Worm (Caenorhabditis elegans) whole organism, late embryonic: Measurements from ENCODE around the gene grl-30.
"Not testable (repeated sequence)": the region's sequence is repeated elsewhere in the genome, so short reads cannot be mapped to it uniquely, and the experiment has no call there.

Source experiments
- C38D4.7 ChIP-seq: fragments of 200-800 bp; sonication (Bioruptor generic); optimal IDR thresholded peaks from 2 replicates; lab custom pipeline; 2018; ENCODE audit warnings: mild to moderate bottlenecking, missing genetic modification characterization, moderate library complexity, missing compliant biosample characterization
- F13H6.1 ChIP-seq: sonication (generic microtip); optimal IDR thresholded peaks from 2 replicates; lab custom pipeline; 2016; ENCODE audit warnings: missing genetic modification characterization, missing compliant biosample characterization
- T23F11.4 ChIP-seq: fragments of 200-800 bp; sonication (Bioruptor generic); optimal IDR thresholded peaks from 2 replicates; lab custom pipeline; 2018; ENCODE audit warnings: mild to moderate bottlenecking, missing genetic modification characterization, missing compliant biosample characterization
- Y22D7AL.16 ChIP-seq: sonication (generic microtip); optimal IDR thresholded peaks from 2 replicates; lab custom pipeline; 2016; ENCODE audit warnings: missing genetic modification characterization, missing compliant biosample characterization
- ama-1 ChIP-seq: fragments of 150-350 bp; optimal IDR thresholded peaks from 2 replicates; lab custom pipeline; 2014
- ceh-19 ChIP-seq: fragments of 200-800 bp; sonication (Bioruptor generic); optimal IDR thresholded peaks from 2 replicates; lab custom pipeline; 2018; ENCODE audit warnings: mild to moderate bottlenecking, missing genetic modification characterization, missing compliant biosample characterization
- ceh-22 ChIP-seq: sonication (generic microtip); optimal IDR thresholded peaks from 2 replicates; lab custom pipeline; 2017; ENCODE audit warnings: missing biosample characterization, missing genetic modification characterization
- ceh-30 ChIP-seq: fragments of 150-350 bp; optimal IDR thresholded peaks from 2 replicates; lab custom pipeline; 2014; ENCODE audit warnings: missing biosample characterization, missing genetic modification characterization
- ceh-31 ChIP-seq: sonication (generic microtip); optimal IDR thresholded peaks from 2 replicates; lab custom pipeline; 2016; ENCODE audit warnings: missing genetic modification characterization, missing compliant biosample characterization
- ceh-34 ChIP-seq: sonication (generic microtip); optimal IDR thresholded peaks from 2 replicates; lab custom pipeline; 2016; ENCODE audit warnings: mild to moderate bottlenecking, missing genetic modification characterization, missing compliant biosample characterization
- ceh-45 ChIP-seq: fragments of 200-800 bp; sonication (Bioruptor generic); IDR thresholded peaks from 2 replicates; pipeline ENCODE4 v1.3.6; 2022; ENCODE audit warnings: missing genetic modification reagents, missing genetic modification characterization, missing compliant biosample characterization
- dmd-4 ChIP-seq: sonication (generic microtip); optimal IDR thresholded peaks from 2 replicates; lab custom pipeline; 2016; ENCODE audit warnings: borderline replicate concordance, missing genetic modification characterization, missing compliant biosample characterization
- dve-1 ChIP-seq: sonication (generic microtip); optimal IDR thresholded peaks from 2 replicates; lab custom pipeline; 2017; ENCODE audit warnings: antibody characterized with exemption, mild to moderate bottlenecking, missing genetic modification characterization, missing compliant biosample characterization
- elt-4 ChIP-seq: sonication (generic microtip); optimal IDR thresholded peaks from 2 replicates; lab custom pipeline; 2016; ENCODE audit warnings: missing genetic modification characterization, missing compliant biosample characterization
- ets-4 ChIP-seq: sonication (generic microtip); optimal IDR thresholded peaks from 2 replicates; lab custom pipeline; 2016; ENCODE audit warnings: missing genetic modification characterization, missing compliant biosample characterization
- eyg-1 ChIP-seq: sonication (generic microtip); optimal IDR thresholded peaks from 2 replicates; lab custom pipeline; 2016; ENCODE audit warnings: missing genotype, missing genetic modification characterization, missing compliant biosample characterization
- fax-1 ChIP-seq: sonication (generic microtip); optimal IDR thresholded peaks from 2 replicates; lab custom pipeline; 2016; ENCODE audit warnings: missing genotype, missing genetic modification characterization, missing compliant biosample characterization
- hlh-13 ChIP-seq: fragments of 200-800 bp; sonication (Bioruptor generic); optimal IDR thresholded peaks from 2 replicates; lab custom pipeline; 2018; ENCODE audit warnings: mild to moderate bottlenecking, missing genetic modification characterization, missing compliant biosample characterization
- hlh-30 ChIP-seq: sonication (generic microtip); optimal IDR thresholded peaks from 2 replicates; lab custom pipeline; 2017; ENCODE audit warnings: antibody characterized with exemption, missing genetic modification characterization, missing compliant biosample characterization; ENCODE audit not compliant: insufficient read depth
- hlh-6 ChIP-seq: sonication (generic microtip); optimal IDR thresholded peaks from 2 replicates; lab custom pipeline; 2016; ENCODE audit warnings: missing genotype, missing genetic modification characterization, missing compliant biosample characterization
- hlh-8 ChIP-seq: sonication (generic microtip); optimal IDR thresholded peaks from 2 replicates; lab custom pipeline; 2016; ENCODE audit warnings: missing genotype, missing genetic modification characterization, missing compliant biosample characterization
- lin-11 ChIP-seq: fragments of 200-800 bp; sonication (Bioruptor generic); optimal IDR thresholded peaks from 2 replicates; lab custom pipeline; 2018; ENCODE audit warnings: mild to moderate bottlenecking, missing genetic modification characterization, missing compliant biosample characterization
- madf-2 ChIP-seq: sonication (generic microtip); optimal IDR thresholded peaks from 2 replicates; lab custom pipeline; 2017; ENCODE audit warnings: missing genetic modification characterization, missing compliant biosample characterization
- nhr-11 ChIP-seq: fragments of 150-350 bp; optimal IDR thresholded peaks from 2 replicates; lab custom pipeline; 2014; ENCODE audit warnings: missing biosample characterization, missing genetic modification characterization
- pat-9 ChIP-seq: fragments of 200-800 bp; sonication (Bioruptor generic); optimal IDR thresholded peaks from 2 replicates; lab custom pipeline; 2018; ENCODE audit warnings: mild to moderate bottlenecking, missing genetic modification characterization, moderate library complexity, missing compliant biosample characterization
- pros-1 ChIP-seq: fragments of 150-350 bp; optimal IDR thresholded peaks from 2 replicates; lab custom pipeline; 2014; ENCODE audit warnings: missing biosample characterization, missing genetic modification reagents, missing genetic modification characterization
- ref-2 ChIP-seq: sonication (generic microtip); optimal IDR thresholded peaks from 2 replicates; lab custom pipeline; 2016; ENCODE audit warnings: missing genetic modification characterization, missing compliant biosample characterization
- rnt-1 ChIP-seq: sonication (generic microtip); optimal IDR thresholded peaks from 2 replicates; lab custom pipeline; 2016; ENCODE audit warnings: missing genetic modification characterization, missing compliant biosample characterization
- sox-2 ChIP-seq: fragments of 200-800 bp; sonication (Bioruptor generic); IDR thresholded peaks from 2 replicates; pipeline ENCODE4 v1.3.6; 2022; ENCODE audit warnings: missing genetic modification reagents, missing genetic modification characterization, missing compliant biosample characterization
- syd-9 ChIP-seq: sonication (generic microtip); optimal IDR thresholded peaks from 2 replicates; lab custom pipeline; 2016; ENCODE audit warnings: mild to moderate bottlenecking, missing genetic modification characterization, moderate library complexity, missing compliant biosample characterization
- unc-3 ChIP-seq, 2 experiments: fragments of 200-800 bp in 1 of 2; sonication (Bioruptor generic) in 1 of 2; sonication (generic microtip) in 1 of 2; conservative IDR thresholded peaks in 1 of 2; optimal IDR thresholded peaks in 1 of 2; 2 replicates each; pipeline versions ENCODE4 v1.3.6 to Lab custom; 2016 to 2022; ENCODE audit warnings: missing compliant biosample characterization in 2 of 2, missing genetic modification characterization in 2 of 2, missing genetic modification reagents in 1 of 2
- unc-42 ChIP-seq: sonication (generic microtip); optimal IDR thresholded peaks from 2 replicates; lab custom pipeline; 2016; ENCODE audit warnings: missing genotype, missing genetic modification characterization, missing compliant biosample characterization
- zip-5 ChIP-seq: sonication (generic microtip); optimal IDR thresholded peaks from 2 replicates; lab custom pipeline; 2016; ENCODE audit warnings: missing genetic modification characterization, missing compliant biosample characterization
- ztf-16 ChIP-seq: sonication (generic microtip); optimal IDR thresholded peaks from 2 replicates; lab custom pipeline; 2017; ENCODE audit warnings: missing genetic modification characterization, missing compliant biosample characterization

Gene grl-30

ce11 chrV:3554869-3555268 lies 1.2 kb upstream of the grl-30 start, which contains the start of gene grl-29:
TSS of gene grl-29 (minus strand) at chrV:3555236.
- TF ChIP-seq ceh-19 (GFP tag; lab: Kevin White, UChicago), result no peak
- TF ChIP-seq nhr-11 (tag; lab: Kevin White, UChicago), result no peak
- TF ChIP-seq ceh-45 (GFP tag; lab: Robert Waterston, UW), result no peak
- TF ChIP-seq Y22D7AL.16, result no peak
- TF ChIP-seq hlh-13, result no peak
- no peak for TF ChIP-seq ceh-34
- TF ChIP-seq syd-9, result no peak
- no peak for TF ChIP-seq ztf-16 (tag; lab: Kevin White, UChicago)
- no peak for TF ChIP-seq ceh-22 (tag; lab: Kevin White, UChicago)
- no peak for TF ChIP-seq unc-42

DNA sequence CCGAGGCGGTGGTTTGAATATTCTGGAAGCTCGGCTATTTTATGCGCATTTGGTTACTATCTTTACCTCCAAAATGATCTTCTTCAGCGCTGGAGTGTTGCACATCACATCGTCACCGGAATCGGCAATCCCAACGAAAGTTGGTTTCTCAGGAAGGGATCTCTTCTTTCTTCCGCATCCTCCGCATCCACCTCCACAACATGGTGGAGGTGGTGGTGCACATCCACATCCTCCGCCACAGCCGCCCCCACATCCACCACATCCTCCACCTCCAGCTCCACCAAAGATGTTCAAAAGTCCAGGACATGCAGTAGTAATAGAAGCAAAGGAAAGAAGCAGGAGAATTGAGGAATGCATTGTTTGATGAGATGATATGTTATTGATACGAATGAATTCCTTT lies 1.3 kb downstream of the grl-30 start, which contains the start of gene grl-31:
Gene grl-31, minus strand, starts transcription at position 357 of the 400 bp plus-strand sequence.
- TF ChIP-seq C38D4.7 (GFP tag; lab: Kevin White, UChicago) (no peak), pros-1 (tag; lab: Kevin White, UChicago) (no peak), fax-1 (tag; lab: Kevin White, UChicago) (no peak), hlh-6 (no peak), lin-11 (no peak), hlh-8 (tag; lab: Kevin White, UChicago) (no peak), ama-1 (lab: Kevin White, UChicago) (no peak), rnt-1 (no peak), ref-2 (no peak), sox-2 (GFP tag; lab: Robert Waterston, UW) (no peak), ceh-31 (tag; lab: Kevin White, UChicago) (no peak), F13H6.1 (tag; lab: Kevin White, UChicago) (no peak), T23F11.4 (GFP tag; lab: Kevin White, UChicago) (no peak)

- TF ChIP-seq pat-9 (tag; lab: Kevin White, UChicago); dmd-4 (tag; lab: Kevin White, UChicago); ceh-30: not testable (repeated sequence)
Observed at ce11 chrV:3558744-3559143, 2.7 kb downstream of the grl-30 start, which contains the start of gene T24A6.1. TSS of gene T24A6.1 (plus strand) at chrV:3559044.

DNA sequence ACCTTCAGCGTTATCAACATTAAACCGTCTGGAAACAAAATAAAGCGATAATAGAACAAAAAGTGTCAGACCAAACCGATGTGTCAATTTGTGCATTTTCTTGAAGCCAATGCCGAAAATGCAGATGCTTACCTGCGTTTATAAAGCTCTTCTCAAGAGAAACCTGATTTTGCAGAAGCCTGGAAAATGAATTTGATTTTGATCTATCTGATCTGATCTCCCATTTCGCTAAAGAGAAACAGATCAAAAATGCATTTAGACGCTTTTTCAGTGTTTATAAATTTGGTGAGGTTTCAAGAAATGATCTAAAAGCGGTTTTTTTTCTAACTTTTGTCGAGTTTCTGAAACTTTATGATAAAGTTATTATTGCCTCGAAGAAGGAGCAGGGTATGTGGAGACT lies 6.7 kb downstream of the grl-30 start, which contains the start of gene T24A6.16:
Gene T24A6.16, minus strand, starts transcription at position 101 of the 400 bp plus-strand sequence.
- TF ChIP-seq dve-1 (tag; lab: Kevin White, UChicago); ets-4; unc-3 (GFP tag; conservative IDR thresholded peaks at IDR 0.05; lab: Robert Waterston, UW); unc-3 (tag; optimal IDR thresholded peaks at IDR 0.05; lab: Kevin White, UChicago): not testable (repeated sequence)
- TF ChIP-seq, all 69 proteins: peak for 0; not testable (repeated sequence) for 69

- TF ChIP-seq madf-2 (tag; lab: Kevin White, UChicago); zip-5; elt-4 (tag; lab: Kevin White, UChicago): not testable (repeated sequence)
Observed at ce11 chrV:3564335-3564734, 8.2 kb downstream of the grl-30 start, which contains the start of gene T24A6.17. TSS of gene T24A6.17 (minus strand) at chrV:3564435.

- TF ChIP-seq eyg-1; hlh-30 (tag; lab: Kevin White, UChicago); nhr-11 (tag; lab: Kevin White, UChicago): not testable (repeated sequence)
Observed at ce11 chrV:3570695-3571094, 14.6 kb downstream of the grl-30 start, which contains the start of gene F40C5.2. TSS of gene F40C5.2 (plus strand) at chrV:3570995.
